Comparison of ENCODE assay signal across 2 fruit fly cellular contexts in genomic region chrX:8770768-8771167, dm6.
TF ChIP-seq lines count a peak whose summit lies in the region.

No protein-coding gene starts in this region.

- TF ChIP-seq CTCF in whole organism, embryonic (GFP tag; optimal IDR thresholded peaks at IDR 0.05; lab: Kevin White, UChicago): no peak

TF ChIP-seq in whole organism, embryonic, 481 proteins besides CTCF, POLR2A, EP300 and RAD21:
- TF ChIP-seq CG1233 (GFP tag; optimal IDR thresholded peaks at IDR 0.05; lab: Kevin White, UChicago): no peak
- TF ChIP-seq Med (GFP tag; lab: Kevin White, UChicago): peak; percentile 59
- TF ChIP-seq Abd-B (GFP tag; optimal IDR thresholded peaks at IDR 0.05; lab: Kevin White, UChicago): no peak
- no peak for TF ChIP-seq gem (tag; optimal IDR thresholded peaks at IDR 0.05; lab: Kevin White, UChicago)
- TF ChIP-seq CG4360 (GFP tag; IDR thresholded peaks at IDR 0.05; lab: Robert Waterston, UW): 0 out of 2 replicates have a peak, but pooled peaks have one; percentile 57
- TF ChIP-seq CG10366 (GFP tag; IDR thresholded peaks at IDR 0.05; lab: Robert Waterston, UW): no peak
- peak; percentile 0 for TF ChIP-seq lab (GFP tag; optimal IDR thresholded peaks at IDR 0.05; lab: Kevin White, UChicago)
- peak; percentile 30 for TF ChIP-seq CG18599 (GFP tag; optimal IDR thresholded peaks at IDR 0.05; lab: Kevin White, UChicago)
- TF ChIP-seq CG13775 (GFP tag; optimal IDR thresholded peaks at IDR 0.05; lab: Kevin White, UChicago): peak; percentile 70

TF ChIP-seq in whole organism, prepupa, 60 proteins besides CTCF, POLR2A, EP300 and RAD21:
- TF ChIP-seq CG1621 (tag; optimal IDR thresholded peaks at IDR 0.05; lab: Kevin White, UChicago) (no peak), CG7368 (GFP tag; optimal IDR thresholded peaks at IDR 0.05; lab: Kevin White, UChicago) (no peak), Sox102F (GFP tag; optimal IDR thresholded peaks at IDR 0.05; lab: Kevin White, UChicago) (no peak), CG11762 (GFP tag; optimal IDR thresholded peaks at IDR 0.05; lab: Kevin White, UChicago; ENCODE audit: insufficient read depth) (no peak), CG9139 (GFP tag; optimal IDR thresholded peaks at IDR 0.05; lab: Kevin White, UChicago) (no peak), pdm3 (GFP tag; optimal IDR thresholded peaks at IDR 0.05; lab: Kevin White, UChicago) (no peak), lz (GFP tag; optimal IDR thresholded peaks at IDR 0.05; lab: Kevin White, UChicago) (no peak), Lpt (GFP tag; optimal IDR thresholded peaks at IDR 0.05; lab: Kevin White, UChicago) (no peak), fkh (GFP tag; optimal IDR thresholded peaks at IDR 0.05; lab: Kevin White, UChicago) (peak; percentile 22)
TF ChIP-seq in whole organism, prepupa: peak in this region for 1.
